Worm (Caenorhabditis elegans): ENCODE measurements around the gene pqn-65.

The pqn-65 gene

DNA sequence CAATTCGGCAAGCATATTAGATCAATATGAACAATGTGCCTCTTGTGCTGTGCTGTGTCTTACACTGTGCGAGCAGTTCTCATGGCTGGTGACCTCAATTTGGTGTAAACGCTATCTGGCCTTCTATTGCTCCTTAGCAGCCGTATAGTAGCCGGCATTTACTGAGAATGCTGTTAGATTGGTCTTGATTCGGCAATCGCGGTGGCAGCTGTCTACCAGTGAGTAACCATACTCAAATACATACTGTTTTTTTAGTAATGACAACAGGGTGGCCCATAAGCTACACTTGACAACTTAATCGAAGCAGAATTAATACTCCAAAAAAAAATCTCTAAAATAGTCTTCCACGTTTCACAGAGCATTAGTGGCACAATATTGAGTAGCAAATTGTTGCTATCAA, 27.7 kb upstream of the pqn-65 start, which contains the start of gene C46C11.4:
TSS of gene C46C11.4 (minus strand) at position 101 of the 400 bp plus-strand sequence.
- TF ChIP-seq eyg-1 (tag; optimal IDR thresholded peaks at IDR 0.05): no peak
- no peak for TF ChIP-seq ceh-48 (tag; optimal IDR thresholded peaks at IDR 0.05)
- no peak for TF ChIP-seq pat-9 (tag; optimal IDR thresholded peaks at IDR 0.05)
- TF ChIP-seq sox-2 (GFP tag; IDR thresholded peaks at IDR 0.05): no peak
- no peak for TF ChIP-seq ceh-19 (GFP tag; optimal IDR thresholded peaks at IDR 0.05)
- no peak for TF ChIP-seq nfya-1 (tag; optimal IDR thresholded peaks at IDR 0.05)
- no peak for TF ChIP-seq ceh-34 (tag; optimal IDR thresholded peaks at IDR 0.05)
- no peak for TF ChIP-seq ceh-14 (tag; optimal IDR thresholded peaks at IDR 0.05)
- no peak for TF ChIP-seq ref-2 (tag; optimal IDR thresholded peaks at IDR 0.05)
- no peak for TF ChIP-seq hlh-8 (tag; optimal IDR thresholded peaks at IDR 0.05)
- TF ChIP-seq pag-3 (tag; optimal IDR thresholded peaks at IDR 0.05; ENCODE audit: borderline replicate concordance): no peak
- TF ChIP-seq fkh-6 (tag; optimal IDR thresholded peaks at IDR 0.05): no peak
- TF ChIP-seq unc-3 (GFP tag; conservative IDR thresholded peaks at IDR 0.05): no peak
- no peak for TF ChIP-seq unc-3 (tag; optimal IDR thresholded peaks at IDR 0.05)
- TF ChIP-seq hlh-30 (tag; optimal IDR thresholded peaks at IDR 0.05; ENCODE audit: insufficient read depth): no peak
- no peak for TF ChIP-seq elt-4 (tag; optimal IDR thresholded peaks at IDR 0.05)
- TF ChIP-seq tbx-7 (tag; optimal IDR thresholded peaks at IDR 0.05): no peak

DNA sequence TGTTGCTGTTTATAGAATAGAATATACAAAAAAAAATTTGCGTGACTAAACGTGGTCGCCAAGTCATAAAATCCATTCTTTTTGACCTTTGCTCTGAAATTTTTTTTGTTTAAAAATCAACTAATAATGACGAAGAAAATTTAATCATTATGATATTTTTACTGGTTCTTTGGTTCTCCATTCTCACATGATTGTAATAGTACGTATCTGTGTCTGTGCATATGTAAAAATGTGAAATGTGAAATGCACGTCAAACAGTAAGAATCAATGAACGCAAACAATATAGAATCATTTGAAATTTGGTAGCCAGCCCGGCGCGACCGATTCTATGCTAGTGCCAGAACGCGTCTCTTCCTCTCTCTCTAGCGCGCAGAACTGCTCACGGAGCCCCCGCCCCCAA, 17.4 kb upstream of the pqn-65 start, which contains the start of gene hosl-1:
TSS of gene hosl-1 (plus strand) at position 301 of the 400 bp plus-strand sequence.
- TF ChIP-seq odd-2 (tag; optimal IDR thresholded peaks at IDR 0.05) (no peak), ceh-24 (tag; optimal IDR thresholded peaks at IDR 0.05) (no peak), sox-2 (GFP tag; IDR thresholded peaks at IDR 0.05) (no peak), mec-3 (tag; optimal IDR thresholded peaks at IDR 0.05; ENCODE audit: borderline replicate concordance) (no peak), nhr-232 (tag; optimal IDR thresholded peaks at IDR 0.05) (no peak), C08G9.2 (tag; optimal IDR thresholded peaks at IDR 0.05) (no peak), ahr-1 (tag; optimal IDR thresholded peaks at IDR 0.05) (no peak)

DNA sequence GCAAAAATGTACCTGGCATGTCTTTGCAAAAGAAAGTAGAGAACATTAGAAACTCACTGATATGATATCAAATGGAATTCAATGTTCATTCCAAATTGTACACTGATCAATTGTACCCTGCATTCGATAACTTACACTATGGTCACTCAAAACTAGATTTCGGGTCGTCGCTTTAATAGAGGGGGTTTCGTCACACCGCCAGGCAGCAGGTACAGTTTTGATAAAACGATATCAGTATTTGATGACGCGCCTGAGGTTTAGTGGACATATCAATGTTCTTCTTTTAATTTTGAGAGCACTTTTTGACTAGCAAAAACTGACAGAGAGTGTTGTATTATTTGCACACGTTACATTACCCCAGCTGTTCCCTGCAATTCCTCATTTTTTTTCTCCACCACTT, 16.7 kb upstream of the pqn-65 start:
- TF ChIP-seq lin-11 (tag; optimal IDR thresholded peaks at IDR 0.05) (no peak), unc-3 (GFP tag; conservative IDR thresholded peaks at IDR 0.05) (no peak), unc-3 (tag; optimal IDR thresholded peaks at IDR 0.05) (no peak), hlh-30 (tag; optimal IDR thresholded peaks at IDR 0.05; ENCODE audit: insufficient read depth) (no peak), nhr-232 (tag; optimal IDR thresholded peaks at IDR 0.05) (no peak), lim-6 (tag; optimal IDR thresholded peaks at IDR 0.05) (no peak), ceh-19 (GFP tag; optimal IDR thresholded peaks at IDR 0.05) (no peak), sox-2 (GFP tag; IDR thresholded peaks at IDR 0.05) (no peak), C38D4.7 (GFP tag; optimal IDR thresholded peaks at IDR 0.05) (no peak), unc-86 (tag; optimal IDR thresholded peaks at IDR 0.05) (no peak), ceh-2 (tag; optimal IDR thresholded peaks at IDR 0.05) (no peak), pha-4 (tag; optimal IDR thresholded peaks at IDR 0.05) (no peak), odd-2 (tag; optimal IDR thresholded peaks at IDR 0.05) (no peak), npax-4 (tag; optimal IDR thresholded peaks at IDR 0.05) (no peak), sdc-2 (tag; optimal IDR thresholded peaks at IDR 0.05) (no peak), fkh-10 (GFP tag; optimal IDR thresholded peaks at IDR 0.05) (no peak), ets-4 (tag; optimal IDR thresholded peaks at IDR 0.05) (no peak)

DNA sequence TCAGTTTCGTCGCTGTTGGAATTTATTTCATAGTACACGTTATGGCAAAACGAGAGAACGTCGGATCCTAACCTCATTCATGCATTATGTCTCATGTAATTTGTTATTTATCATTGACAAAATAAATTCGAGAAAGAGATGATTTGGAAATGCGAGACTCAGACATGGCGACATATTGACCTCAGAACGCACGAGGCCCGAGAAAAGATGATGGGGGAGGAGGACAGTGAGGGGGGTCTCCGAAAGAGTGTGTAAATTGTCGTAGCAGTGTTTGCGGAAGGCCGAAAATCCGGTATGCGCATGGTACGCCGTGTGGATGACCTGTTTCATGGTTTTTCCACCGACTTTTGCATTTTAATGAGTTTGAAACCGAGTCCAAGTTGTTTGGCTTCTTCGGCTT, 16.2 kb upstream of the pqn-65 start:
- TF ChIP-seq nfya-1 (tag; optimal IDR thresholded peaks at IDR 0.05): peak; percentile 41
- TF ChIP-seq hlh-13 (GFP tag; optimal IDR thresholded peaks at IDR 0.05): no peak
- no peak for TF ChIP-seq ceh-48 (tag; optimal IDR thresholded peaks at IDR 0.05)
- TF ChIP-seq madf-2 (tag; optimal IDR thresholded peaks at IDR 0.05): no peak
- no peak for TF ChIP-seq T23F11.4 (GFP tag; optimal IDR thresholded peaks at IDR 0.05)
- no peak for TF ChIP-seq ref-2 (tag; optimal IDR thresholded peaks at IDR 0.05)
- no peak for TF ChIP-seq ahr-1 (tag; optimal IDR thresholded peaks at IDR 0.05)
- TF ChIP-seq nhr-232 (tag; optimal IDR thresholded peaks at IDR 0.05): no peak
- TF ChIP-seq fkh-6 (tag; optimal IDR thresholded peaks at IDR 0.05): no peak
- TF ChIP-seq hlh-15 (tag; optimal IDR thresholded peaks at IDR 0.05): no peak
- no peak for TF ChIP-seq fkh-10 (GFP tag; optimal IDR thresholded peaks at IDR 0.05)
- peak; percentile 68 for TF ChIP-seq unc-55 (GFP tag; optimal IDR thresholded peaks at IDR 0.05)
- TF ChIP-seq lim-6 (tag; optimal IDR thresholded peaks at IDR 0.05): no peak
- TF ChIP-seq pag-3 (tag; optimal IDR thresholded peaks at IDR 0.05; ENCODE audit: borderline replicate concordance): no peak
- no peak for TF ChIP-seq gmeb-2 (tag; optimal IDR thresholded peaks at IDR 0.05)
- TF ChIP-seq ceh-24 (tag; optimal IDR thresholded peaks at IDR 0.05): no peak
- TF ChIP-seq pha-4 (tag; optimal IDR thresholded peaks at IDR 0.05): no peak
- no peak for TF ChIP-seq C38D4.7 (GFP tag; optimal IDR thresholded peaks at IDR 0.05)
- no peak for TF ChIP-seq pha-2 (tag; optimal IDR thresholded peaks at IDR 0.05)
- peak; percentile 78 for TF ChIP-seq hlh-30 (tag; optimal IDR thresholded peaks at IDR 0.05; ENCODE audit: insufficient read depth)
- TF ChIP-seq fax-1 (tag; optimal IDR thresholded peaks at IDR 0.05): no peak
- no peak for TF ChIP-seq ceh-30 (tag; optimal IDR thresholded peaks at IDR 0.05)
- peak; percentile 40 for TF ChIP-seq tbx-2 (tag; optimal IDR thresholded peaks at IDR 0.05)
- no peak for TF ChIP-seq eyg-1 (tag; optimal IDR thresholded peaks at IDR 0.05)
- TF ChIP-seq che-1 (tag; optimal IDR thresholded peaks at IDR 0.05): no peak
- TF ChIP-seq tbx-7 (tag; optimal IDR thresholded peaks at IDR 0.05): no peak
- no peak for TF ChIP-seq ceh-14 (tag; optimal IDR thresholded peaks at IDR 0.05)
- TF ChIP-seq elt-4 (tag; optimal IDR thresholded peaks at IDR 0.05): no peak
